Fruit fly (Drosophila melanogaster) whole organism, embryonic: Measurements from ENCODE around the gene ida.

ENCODE experiments used
- Abd-B ChIP-seq: fragments of 200-800 bp; sonication (Bioruptor generic); optimal IDR thresholded peaks from 2 replicates; lab custom pipeline; 2018; ENCODE audit warnings: missing biosample characterization, mild to moderate bottlenecking, missing genetic modification characterization, moderate library complexity
- CG13775 ChIP-seq: fragments of 200-800 bp; sonication (Bioruptor generic); optimal IDR thresholded peaks from 3 replicates; lab custom pipeline; 2017; ENCODE audit warnings: missing biosample characterization, mild to moderate bottlenecking, missing genetic modification characterization
- CG14014 ChIP-seq: fragments of 200-800 bp; sonication (Bioruptor generic); IDR thresholded peaks from 2 replicates; pipeline ENCODE4 v1.3.6; 2022; ENCODE audit warnings: missing biosample characterization, missing genetic modification characterization
- Dad ChIP-seq: fragments of 200-800 bp; sonication (Bioruptor generic); optimal IDR thresholded peaks from 3 replicates; lab custom pipeline; 2016; ENCODE audit warnings: missing biosample characterization, missing genetic modification characterization
- Dip2 ChIP-seq: fragments of 200-800 bp; sonication (Bioruptor generic); IDR thresholded peaks from 2 replicates; pipeline ENCODE4 v1.3.6; 2022; ENCODE audit warnings: missing biosample characterization, missing genetic modification characterization
- Mad ChIP-seq: fragments of 200-800 bp; sonication (Bioruptor generic); optimal IDR thresholded peaks from 2 replicates; lab custom pipeline; 2016; ENCODE audit warnings: missing biosample characterization, missing genetic modification characterization
- Mes4 ChIP-seq: fragments of 200-800 bp; sonication (Bioruptor generic); optimal IDR thresholded peaks from 2 replicates; lab custom pipeline; 2016; ENCODE audit warnings: missing biosample characterization, missing genetic modification characterization
- Side ChIP-seq: fragments of 200-800 bp; sonication (Bioruptor generic); optimal IDR thresholded peaks from 2 replicates; lab custom pipeline; 2016; ENCODE audit warnings: missing biosample characterization, missing genetic modification characterization
- dan ChIP-seq: fragments of 200-800 bp; sonication (Bioruptor generic); IDR thresholded peaks from 2 replicates; pipeline ENCODE4 v1.3.6; 2022; ENCODE audit warnings: missing biosample characterization, missing genetic modification characterization
- rib ChIP-seq: fragments of 200-800 bp; sonication (Bioruptor generic); IDR thresholded peaks from 2 replicates; pipeline ENCODE4 v1.3.6; 2022; ENCODE audit warnings: missing biosample characterization, missing genetic modification characterization
- sr ChIP-seq: fragments of 200-800 bp; sonication (Bioruptor generic); IDR thresholded peaks from 3 replicates; pipeline ENCODE4 v1.3.6; 2022; ENCODE audit warnings: missing biosample characterization, missing genetic modification characterization
- ttk ChIP-seq: fragments of 200-800 bp; sonication (Bioruptor generic); IDR thresholded peaks from 2 replicates; pipeline ENCODE4 v2.1.2; 2022; ENCODE audit warnings: missing biosample characterization, missing genetic modification characterization

dm6 chr3L:3865290-3865891 lies 39.8 kb upstream of the ida start:
- TF ChIP-seq rib (GFP tag; lab: Robert Waterston, UW) (no peak), CG13775 (GFP tag; lab: Kevin White, UChicago) (no peak), Side (no peak), dan (GFP tag; lab: Robert Waterston, UW) (no peak), Dad (GFP tag; lab: Kevin White, UChicago) (no peak), sr (GFP tag; lab: Robert Waterston, UW) (no peak), Mes4 (GFP tag; lab: Kevin White, UChicago) (no peak), Abd-B (no peak), Mad (GFP tag; lab: Kevin White, UChicago) (no peak), Dip2 (GFP tag; lab: Robert Waterston, UW) (no peak), CG14014 (GFP tag; lab: Robert Waterston, UW) (no peak), ttk (GFP tag; lab: Robert Waterston, UW) (no peak)
